Worm (Caenorhabditis elegans) whole organism, late embryonic: ENCODE data around the gene lido-18.

Experiments used
- C38D4.7 ChIP-seq: fragments of 200-800 bp; sonication (Bioruptor generic); optimal IDR thresholded peaks from 2 replicates; lab custom pipeline; 2018; ENCODE audit warnings: mild to moderate bottlenecking, missing genetic modification characterization, moderate library complexity, missing compliant biosample characterization
- F13H6.1 ChIP-seq: sonication (generic microtip); optimal IDR thresholded peaks from 2 replicates; lab custom pipeline; 2016; ENCODE audit warnings: missing genetic modification characterization, missing compliant biosample characterization
- ceh-9 ChIP-seq: sonication (generic microtip); optimal IDR thresholded peaks from 2 replicates; lab custom pipeline; 2016; ENCODE audit warnings: mild to moderate bottlenecking, missing genetic modification characterization, inconsistent platforms, missing compliant biosample characterization
- pqm-1 ChIP-seq: sonication (generic microtip); optimal IDR thresholded peaks from 2 replicates; lab custom pipeline; 2016; ENCODE audit warnings: missing genetic modification characterization, missing compliant biosample characterization
- sdc-2 ChIP-seq: sonication (generic microtip); optimal IDR thresholded peaks from 2 replicates; lab custom pipeline; 2016; ENCODE audit warnings: missing genotype, missing genetic modification characterization, missing compliant biosample characterization

- TF ChIP-seq ceh-9 (tag; lab: Kevin White, UChicago) (no peak), pqm-1 (no peak), sdc-2 (tag; lab: Kevin White, UChicago) (no peak), F13H6.1 (no peak), C38D4.7 (GFP tag; lab: Kevin White, UChicago) (no peak)
Observed at ce11 chrIII:7648841-7649240, 13.2 kb upstream of the lido-18 start.
